Worm (Caenorhabditis elegans) whole organism, L4 larva: ENCODE measurements around the gene ngn-1.

ENCODE experiments used
- D1046.2 ChIP-seq: fragments of 200-800 bp; sonication (Bioruptor generic); IDR thresholded peaks from 2 replicates; pipeline ENCODE4 v1.3.6; 2022; ENCODE audit warnings: missing genetic modification characterization, missing compliant biosample characterization
- F44E2.7 ChIP-seq: fragments of 200-800 bp; sonication (Bioruptor generic); IDR thresholded peaks from 2 replicates; pipeline ENCODE4 v2.1.2; 2022; ENCODE audit warnings: missing genetic modification characterization, missing compliant biosample characterization
- Y75B8A.6 ChIP-seq: fragments of 200-800 bp; sonication (Bioruptor generic); IDR thresholded peaks from 2 replicates; pipeline ENCODE4 v1.3.6; 2022; ENCODE audit warnings: missing genetic modification reagents, missing genetic modification characterization, missing compliant biosample characterization
- ama-1 ChIP-seq: fragments of 150-350 bp; optimal IDR thresholded peaks from 2 replicates; lab custom pipeline; 2014; ENCODE audit warnings: inconsistent platforms, mixed read lengths
- ctbp-1 ChIP-seq: fragments of 200-800 bp; sonication (Bioruptor generic); IDR thresholded peaks from 2 replicates; pipeline ENCODE4 v1.3.6; 2022; ENCODE audit warnings: missing genetic modification reagents, missing genetic modification characterization, missing compliant biosample characterization
- dve-1 ChIP-seq: sonication (generic microtip); optimal IDR thresholded peaks from 2 replicates; lab custom pipeline; 2017; ENCODE audit warnings: antibody characterized with exemption, mild to moderate bottlenecking, missing genetic modification characterization, missing compliant biosample characterization; ENCODE audit not compliant: insufficient read depth
- mdl-1 ChIP-seq, 2 experiments: fragments of 150-350 bp in 1 of 2; sonication (generic microtip) in 1 of 2; optimal IDR thresholded peaks; 2 replicates each; lab custom pipeline; 2014 to 2017; ENCODE audit warnings: missing biosample characterization in 2 of 2, missing genetic modification characterization in 2 of 2
- php-3 ChIP-seq: fragments of 200-800 bp; sonication (Bioruptor generic); IDR thresholded peaks from 2 replicates; pipeline ENCODE4 v1.3.6; 2022; ENCODE audit warnings: missing genetic modification reagents, missing genetic modification characterization, missing compliant biosample characterization
- snpc-1.2 ChIP-seq: fragments of 200-800 bp; sonication (Bioruptor generic); IDR thresholded peaks from 2 replicates; pipeline ENCODE4 v1.3.6; 2022; ENCODE audit warnings: missing genetic modification reagents, missing genetic modification characterization, missing compliant biosample characterization
- unc-39 ChIP-seq: sonication (generic microtip); optimal IDR thresholded peaks from 2 replicates; lab custom pipeline; 2017; ENCODE audit warnings: missing biosample characterization, missing genetic modification characterization
- unc-62 ChIP-seq, 3 experiments: fragments of 150-350 bp in 1 of 3; sonication (generic microtip); optimal IDR thresholded peaks in 2 of 3; peaks in 1 of 3; 1 replicate in 1 of 3; 2 replicates in 2 of 3; lab custom pipeline; 2014 to 2017; ENCODE audit warnings: missing biosample characterization in 3 of 3, missing genetic modification characterization in 3 of 3, missing genetic modification reagents in 3 of 3, missing genotype in 1 of 3

ce11 chrIV:2666127-2666526 lies 38.1 kb upstream of the ngn-1 start:
- no peak for TF ChIP-seq unc-39 (tag; lab: Kevin White, UChicago)
- TF ChIP-seq snpc-1.2 (GFP tag; lab: Robert Waterston, UW): no peak
- no peak for TF ChIP-seq unc-62 (GFP tag; optimal IDR thresholded peaks at IDR 0.05 in 1 of 2; lab: Kevin White, UChicago)
- no peak for TF ChIP-seq unc-62 (tag; optimal IDR thresholded peaks at IDR 0.05; lab: Kevin White, UChicago)
- TF ChIP-seq ctbp-1 (GFP tag; lab: Robert Waterston, UW): no peak
- no peak for TF ChIP-seq dve-1
- no peak for TF ChIP-seq mdl-1 (tag; optimal IDR thresholded peaks at IDR 0.05; lab: Kevin White, UChicago)
- TF ChIP-seq F44E2.7 (GFP tag; lab: Robert Waterston, UW): no peak
- no peak for TF ChIP-seq Y75B8A.6 (GFP tag; lab: Robert Waterston, UW)
- TF ChIP-seq ama-1 (lab: Kevin White, UChicago): no peak
- TF ChIP-seq D1046.2 (GFP tag; lab: Robert Waterston, UW): no peak
- TF ChIP-seq php-3 (GFP tag; lab: Robert Waterston, UW): no peak
